Worm (Caenorhabditis elegans): Measurements from ENCODE around the gene F35F10.13.

The F35F10.13 gene

ce11 chrV:3297764-3298163, 21.1 kb downstream of the F35F10.13 start, which contains the start of gene srx-122:
Gene srx-122, minus strand, starts transcription at chrV:3297864.
- TF ChIP-seq sox-2 (GFP tag; IDR thresholded peaks at IDR 0.05) = no peak
- TF ChIP-seq nfya-1 (tag; optimal IDR thresholded peaks at IDR 0.05) = no peak
- TF ChIP-seq K09A11.1 (tag; optimal IDR thresholded peaks at IDR 0.05; ENCODE audit: insufficient read depth) = no peak
- TF ChIP-seq ceh-2 (tag; optimal IDR thresholded peaks at IDR 0.05) = no peak
- TF ChIP-seq ceh-9 (tag; optimal IDR thresholded peaks at IDR 0.05) = no peak
- no peak for TF ChIP-seq unc-55 (GFP tag; optimal IDR thresholded peaks at IDR 0.05)
- TF ChIP-seq ceh-22 (tag; optimal IDR thresholded peaks at IDR 0.05) = no peak
- no peak for TF ChIP-seq ceh-14 (tag; optimal IDR thresholded peaks at IDR 0.05)
- TF ChIP-seq ref-2 (tag; optimal IDR thresholded peaks at IDR 0.05) = no peak
- TF ChIP-seq fkh-10 (GFP tag; optimal IDR thresholded peaks at IDR 0.05) = no peak
- no peak for TF ChIP-seq ceh-19 (GFP tag; optimal IDR thresholded peaks at IDR 0.05)
- no peak for TF ChIP-seq dmd-4 (tag; optimal IDR thresholded peaks at IDR 0.05; ENCODE audit: borderline replicate concordance)
- no peak for TF ChIP-seq F13H6.1 (tag; optimal IDR thresholded peaks at IDR 0.05)
- TF ChIP-seq madf-2 (tag; optimal IDR thresholded peaks at IDR 0.05) = no peak
- no peak for TF ChIP-seq ceh-34 (tag; optimal IDR thresholded peaks at IDR 0.05)

- no peak for TF ChIP-seq sox-2 (GFP tag; IDR thresholded peaks at IDR 0.05)
- TF ChIP-seq ttx-3 (tag; optimal IDR thresholded peaks at IDR 0.05) = no peak
- TF ChIP-seq ceh-6 (GFP tag; optimal IDR thresholded peaks at IDR 0.05) = no peak
- TF ChIP-seq unc-42 (tag; optimal IDR thresholded peaks at IDR 0.05) = no peak
- TF ChIP-seq lin-11 (tag; optimal IDR thresholded peaks at IDR 0.05) = no peak
- TF ChIP-seq pros-1 (tag; optimal IDR thresholded peaks at IDR 0.05) = no peak
- no peak for TF ChIP-seq dve-1 (tag; optimal IDR thresholded peaks at IDR 0.05)
Observed at ce11 chrV:3295368-3295767, 23.5 kb downstream of the F35F10.13 start.

- no peak for TF ChIP-seq ceh-2 (tag; optimal IDR thresholded peaks at IDR 0.05)
- TF ChIP-seq unc-42 (tag; optimal IDR thresholded peaks at IDR 0.05) = no peak
- TF ChIP-seq fax-1 (tag; optimal IDR thresholded peaks at IDR 0.05) = no peak
- TF ChIP-seq F13H6.1 (tag; optimal IDR thresholded peaks at IDR 0.05) = no peak
Observed at ce11 chrV:3289267-3289666, 29.6 kb downstream of the F35F10.13 start, which contains the start of gene F35F10.6. Gene F35F10.6, minus strand, starts transcription at chrV:3289367.

- TF ChIP-seq ceh-31 (tag; optimal IDR thresholded peaks at IDR 0.05) (no peak), ceh-14 (tag; optimal IDR thresholded peaks at IDR 0.05) (no peak), fax-1 (tag; optimal IDR thresholded peaks at IDR 0.05) (no peak), syd-9 (tag; optimal IDR thresholded peaks at IDR 0.05) (no peak), mec-3 (tag; optimal IDR thresholded peaks at IDR 0.05; ENCODE audit: borderline replicate concordance) (no peak), nhr-11 (tag; optimal IDR thresholded peaks at IDR 0.05) (no peak), tbx-2 (tag; optimal IDR thresholded peaks at IDR 0.05) (no peak), ceh-34 (tag; optimal IDR thresholded peaks at IDR 0.05) (no peak), pag-3 (tag; optimal IDR thresholded peaks at IDR 0.05; ENCODE audit: borderline replicate concordance) (no peak), K09A11.1 (tag; optimal IDR thresholded peaks at IDR 0.05; ENCODE audit: insufficient read depth) (no peak), hlh-15 (tag; optimal IDR thresholded peaks at IDR 0.05) (no peak), pros-1 (tag; optimal IDR thresholded peaks at IDR 0.05) (no peak), nhr-232 (tag; optimal IDR thresholded peaks at IDR 0.05) (no peak), ceh-9 (tag; optimal IDR thresholded peaks at IDR 0.05) (no peak)
Observed at ce11 chrV:3288134-3288533, 30.7 kb downstream of the F35F10.13 start.

ce11 chrV:3287330-3287729, 31.5 kb downstream of the F35F10.13 start, which contains the start of gene F35F10.7:
Gene F35F10.7, minus strand, starts transcription at chrV:3287430.
- TF ChIP-seq ref-2 (tag; optimal IDR thresholded peaks at IDR 0.05) = no peak

- TF ChIP-seq hlh-15 (tag; optimal IDR thresholded peaks at IDR 0.05) = no peak
- TF ChIP-seq syd-9 (tag; optimal IDR thresholded peaks at IDR 0.05) = no peak
- no peak for TF ChIP-seq hlh-13 (GFP tag; optimal IDR thresholded peaks at IDR 0.05)
- TF ChIP-seq C08G9.2 (tag; optimal IDR thresholded peaks at IDR 0.05) = no peak
- TF ChIP-seq madf-2 (tag; optimal IDR thresholded peaks at IDR 0.05) = no peak
- no peak for TF ChIP-seq ceh-30 (tag; optimal IDR thresholded peaks at IDR 0.05)
- no peak for TF ChIP-seq hlh-8 (tag; optimal IDR thresholded peaks at IDR 0.05)
- no peak for TF ChIP-seq ref-2 (tag; optimal IDR thresholded peaks at IDR 0.05)
- no peak for TF ChIP-seq npax-4 (tag; optimal IDR thresholded peaks at IDR 0.05)
- TF ChIP-seq unc-55 (GFP tag; optimal IDR thresholded peaks at IDR 0.05) = no peak
- no peak for TF ChIP-seq che-1 (tag; optimal IDR thresholded peaks at IDR 0.05)
- TF ChIP-seq pha-4 (tag; optimal IDR thresholded peaks at IDR 0.05) = no peak
- no peak for TF ChIP-seq ceh-14 (tag; optimal IDR thresholded peaks at IDR 0.05)
- TF ChIP-seq nhr-11 (tag; optimal IDR thresholded peaks at IDR 0.05) = no peak
- TF ChIP-seq pag-3 (tag; optimal IDR thresholded peaks at IDR 0.05; ENCODE audit: borderline replicate concordance) = no peak
- TF ChIP-seq ceh-24 (tag; optimal IDR thresholded peaks at IDR 0.05) = no peak
- no peak for TF ChIP-seq ceh-9 (tag; optimal IDR thresholded peaks at IDR 0.05)
Observed at ce11 chrV:3284629-3285028, 34.2 kb downstream of the F35F10.13 start, which contains the start of gene F35F10.5. Gene F35F10.5, plus strand, starts transcription at chrV:3284929.
